Worm (Caenorhabditis elegans) whole organism, early embryonic: ENCODE measurements around the gene tag-120.

Experiments used
- B0310.2 ChIP-seq: sonication (generic microtip); optimal IDR thresholded peaks from 2 replicates; lab custom pipeline; 2016; ENCODE audit warnings: mild to moderate bottlenecking, missing genetic modification characterization, missing compliant biosample characterization
- F13C5.2 ChIP-seq: sonication (generic microtip); optimal IDR thresholded peaks from 2 replicates; lab custom pipeline; 2017; ENCODE audit warnings: mild to moderate bottlenecking, missing genetic modification characterization, inconsistent platforms, missing compliant biosample characterization
- aly-1 ChIP-seq: sonication (generic microtip); optimal IDR thresholded peaks from 2 replicates; lab custom pipeline; 2016; ENCODE audit warnings: missing genetic modification characterization, missing compliant biosample characterization
- ama-1 ChIP-seq: fragments of 150-350 bp; optimal IDR thresholded peaks from 2 replicates; lab custom pipeline; 2014
- ceh-13 ChIP-seq: fragments of 200-800 bp; sonication (Bioruptor generic); optimal IDR thresholded peaks from 2 replicates; lab custom pipeline; 2018; ENCODE audit warnings: mild to moderate bottlenecking, missing genetic modification characterization, missing compliant biosample characterization
- ceh-36 ChIP-seq: sonication (generic microtip); optimal IDR thresholded peaks from 2 replicates; lab custom pipeline; 2016; ENCODE audit warnings: missing genetic modification characterization, inconsistent platforms, missing compliant biosample characterization
- ets-7 ChIP-seq: sonication (generic microtip); optimal IDR thresholded peaks from 2 replicates; lab custom pipeline; 2016; ENCODE audit warnings: missing genotype, missing genetic modification characterization, missing compliant biosample characterization
- flt-1 ChIP-seq: fragments of 200-800 bp; sonication (Bioruptor generic); IDR thresholded peaks from 2 replicates; pipeline ENCODE4 v1.3.6; 2022; ENCODE audit warnings: missing genetic modification characterization, missing compliant biosample characterization
- hmbx-1 ChIP-seq: sonication (generic microtip); optimal IDR thresholded peaks from 2 replicates; lab custom pipeline; 2016; ENCODE audit warnings: mild to moderate bottlenecking, missing genetic modification characterization, missing compliant biosample characterization
- hmg-4 ChIP-seq: fragments of 200-800 bp; sonication (Bioruptor generic); optimal IDR thresholded peaks from 2 replicates; lab custom pipeline; 2018; ENCODE audit warnings: mild to moderate bottlenecking, missing genetic modification characterization, missing compliant biosample characterization
- hnd-1 ChIP-seq: sonication (generic microtip); optimal IDR thresholded peaks from 2 replicates; lab custom pipeline; 2016; ENCODE audit warnings: missing genetic modification characterization, missing compliant biosample characterization
- pes-1 ChIP-seq: fragments of 200-800 bp; sonication (Bioruptor generic); IDR thresholded peaks from 2 replicates; pipeline ENCODE4 v1.3.6; 2022; ENCODE audit warnings: missing genetic modification reagents, missing genetic modification characterization, missing compliant biosample characterization
- scrt-1 ChIP-seq: fragments of 200-800 bp; sonication (Bioruptor generic); IDR thresholded peaks from 2 replicates; pipeline ENCODE4 v1.3.6; 2022; ENCODE audit warnings: missing genetic modification characterization, missing compliant biosample characterization
- sea-1 ChIP-seq: fragments of 200-800 bp; sonication (Bioruptor generic); conservative IDR thresholded peaks from 2 replicates; pipeline ENCODE4 v1.3.6; 2022; ENCODE audit warnings: missing genetic modification characterization, missing compliant biosample characterization
- tbx-11 ChIP-seq: fragments of 200-800 bp; sonication (Bioruptor generic); IDR thresholded peaks from 2 replicates; pipeline ENCODE4 v1.3.6; 2022; ENCODE audit warnings: missing genetic modification characterization, missing compliant biosample characterization
- tbx-37 ChIP-seq: fragments of 200-800 bp; sonication (Bioruptor generic); conservative IDR thresholded peaks from 2 replicates; pipeline ENCODE4 v1.3.6; 2022; ENCODE audit warnings: missing genetic modification reagents, missing genetic modification characterization, missing compliant biosample characterization
- tra-4 ChIP-seq: sonication (generic microtip); optimal IDR thresholded peaks from 2 replicates; lab custom pipeline; 2017; ENCODE audit warnings: missing genetic modification characterization, missing compliant biosample characterization

The tag-120 gene

ce11 chrV:9709747-9710146 lies at the start of gene tag-120:
TSS of gene tag-120 (minus strand) at chrV:9709814.
- TF ChIP-seq tra-4 (tag; lab: Kevin White, UChicago) (no peak), tbx-37 (no peak), pes-1 (no peak), flt-1 (GFP tag; lab: Robert Waterston, UW) (no peak), hmbx-1 (tag; lab: Kevin White, UChicago) (no peak), aly-1 (no peak), sea-1 (no peak), F13C5.2 (tag; lab: Kevin White, UChicago) (no peak), B0310.2 (tag; lab: Kevin White, UChicago) (no peak), ama-1 (lab: Kevin White, UChicago) (no peak), ceh-13 (GFP tag; lab: Kevin White, UChicago) (no peak), ceh-36 (no peak), tbx-11 (no peak), hmg-4 (GFP tag; lab: Kevin White, UChicago) (no peak), scrt-1 (GFP tag; lab: Robert Waterston, UW) (no peak), hnd-1 (tag; lab: Kevin White, UChicago) (no peak)

ce11 chrV:9758437-9758836 lies 48.8 kb upstream of the tag-120 start:
- TF ChIP-seq aly-1, result no peak
- no peak for TF ChIP-seq ceh-13 (GFP tag; lab: Kevin White, UChicago)
- TF ChIP-seq tbx-37, result no peak
- no peak for TF ChIP-seq hmbx-1 (tag; lab: Kevin White, UChicago)
- TF ChIP-seq tbx-11, result no peak
- no peak for TF ChIP-seq ceh-36
- TF ChIP-seq hmg-4 (GFP tag; lab: Kevin White, UChicago), result no peak
- no peak for TF ChIP-seq sea-1
- TF ChIP-seq flt-1 (GFP tag; lab: Robert Waterston, UW), result no peak

- TF ChIP-seq sea-1 (no peak), ceh-13 (GFP tag; lab: Kevin White, UChicago) (no peak), B0310.2 (tag; lab: Kevin White, UChicago) (no peak), ama-1 (lab: Kevin White, UChicago) (no peak), hmg-4 (GFP tag; lab: Kevin White, UChicago) (no peak), ets-7 (tag; lab: Kevin White, UChicago) (no peak), tbx-37 (no peak), tra-4 (tag; lab: Kevin White, UChicago) (no peak), flt-1 (GFP tag; lab: Robert Waterston, UW) (no peak), hmbx-1 (tag; lab: Kevin White, UChicago) (no peak), F13C5.2 (tag; lab: Kevin White, UChicago) (no peak), aly-1 (no peak)
Measured at ce11 chrV:9757884-9758283, 48.3 kb upstream of the tag-120 start, which contains the start of gene F58E6.11. TSS of gene F58E6.11 (minus strand) at chrV:9757984.

ce11 chrV:9756242-9756641 lies 46.6 kb upstream of the tag-120 start, which contains the start of gene hrg-3:
TSS of gene hrg-3 (plus strand) at chrV:9756468.
- TF ChIP-seq tra-4 (tag; lab: Kevin White, UChicago) (no peak), aly-1 (no peak), F13C5.2 (tag; lab: Kevin White, UChicago) (no peak), ceh-36 (no peak), ceh-13 (GFP tag; lab: Kevin White, UChicago) (no peak), ets-7 (tag; lab: Kevin White, UChicago) (no peak), hmbx-1 (tag; lab: Kevin White, UChicago) (no peak), scrt-1 (GFP tag; lab: Robert Waterston, UW) (no peak), tbx-37 (no peak), hnd-1 (tag; lab: Kevin White, UChicago) (no peak), ama-1 (lab: Kevin White, UChicago) (no peak), hmg-4 (GFP tag; lab: Kevin White, UChicago) (no peak)

- TF ChIP-seq B0310.2 (tag; lab: Kevin White, UChicago) (no peak), sea-1 (no peak), scrt-1 (GFP tag; lab: Robert Waterston, UW) (no peak), aly-1 (no peak), hnd-1 (tag; lab: Kevin White, UChicago) (no peak), hmg-4 (GFP tag; lab: Kevin White, UChicago) (no peak), tra-4 (tag; lab: Kevin White, UChicago) (no peak), tbx-11 (no peak), F13C5.2 (tag; lab: Kevin White, UChicago) (no peak), ceh-36 (no peak), pes-1 (no peak), tbx-37 (no peak), flt-1 (GFP tag; lab: Robert Waterston, UW) (no peak), hmbx-1 (tag; lab: Kevin White, UChicago) (no peak), ama-1 (lab: Kevin White, UChicago) (no peak)
Measured at ce11 chrV:9755725-9756124, 46.1 kb upstream of the tag-120 start, which contains the start of gene F58E6.8. TSS of gene F58E6.8 (minus strand) at chrV:9755825.

ce11 chrV:9754459-9754858 lies 44.8 kb upstream of the tag-120 start, which contains the start of gene F58E6.5:
TSS of gene F58E6.5 (minus strand) at chrV:9754559.
- TF ChIP-seq flt-1 (GFP tag; lab: Robert Waterston, UW) (no peak), sea-1 (no peak), hnd-1 (tag; lab: Kevin White, UChicago) (no peak), tbx-11 (no peak), tra-4 (tag; lab: Kevin White, UChicago) (no peak), ama-1 (lab: Kevin White, UChicago) (no peak)

- TF ChIP-seq flt-1 (GFP tag; lab: Robert Waterston, UW), result no peak
- TF ChIP-seq ets-7 (tag; lab: Kevin White, UChicago), result no peak
- TF ChIP-seq scrt-1 (GFP tag; lab: Robert Waterston, UW), result no peak
- TF ChIP-seq ceh-36, result no peak
- no peak for TF ChIP-seq tbx-11
- TF ChIP-seq ama-1 (lab: Kevin White, UChicago), result no peak
- no peak for TF ChIP-seq aly-1
- no peak for TF ChIP-seq hmbx-1 (tag; lab: Kevin White, UChicago)
- no peak for TF ChIP-seq ceh-13 (GFP tag; lab: Kevin White, UChicago)
- no peak for TF ChIP-seq pes-1
Measured at ce11 chrV:9753554-9753953, 43.9 kb upstream of the tag-120 start.

- TF ChIP-seq aly-1 (no peak), ceh-13 (GFP tag; lab: Kevin White, UChicago) (no peak), tra-4 (tag; lab: Kevin White, UChicago) (no peak), pes-1 (no peak), tbx-11 (no peak), ama-1 (lab: Kevin White, UChicago) (no peak), hmg-4 (GFP tag; lab: Kevin White, UChicago) (no peak), ets-7 (tag; lab: Kevin White, UChicago) (no peak), hnd-1 (tag; lab: Kevin White, UChicago) (no peak), tbx-37 (no peak), scrt-1 (GFP tag; lab: Robert Waterston, UW) (no peak), hmbx-1 (tag; lab: Kevin White, UChicago) (no peak), ceh-36 (no peak), B0310.2 (tag; lab: Kevin White, UChicago) (no peak), flt-1 (GFP tag; lab: Robert Waterston, UW) (no peak), sea-1 (no peak), F13C5.2 (tag; lab: Kevin White, UChicago) (no peak)
Measured at ce11 chrV:9752918-9753317, 43.3 kb upstream of the tag-120 start, which contains the start of gene F58E6.6. TSS of gene F58E6.6 (minus strand) at chrV:9753018.
